Worm (Caenorhabditis elegans) whole organism, late embryonic: ENCODE results near the gene nlp-76.

Experiments
- C08G9.2 ChIP-seq: sonication (generic microtip); optimal IDR thresholded peaks from 2 replicates; lab custom pipeline; 2016; ENCODE audit warnings: mild to moderate bottlenecking, missing genetic modification characterization, moderate library complexity, missing compliant biosample characterization
- C38D4.7 ChIP-seq: fragments of 200-800 bp; sonication (Bioruptor generic); optimal IDR thresholded peaks from 2 replicates; lab custom pipeline; 2018; ENCODE audit warnings: mild to moderate bottlenecking, missing genetic modification characterization, moderate library complexity, missing compliant biosample characterization
- K02D7.2 ChIP-seq: sonication (generic microtip); optimal IDR thresholded peaks from 2 replicates; lab custom pipeline; 2017; ENCODE audit warnings: mild to moderate bottlenecking, missing genetic modification characterization, missing compliant biosample characterization
- K09A11.1 ChIP-seq: sonication (generic microtip); optimal IDR thresholded peaks from 2 replicates; lab custom pipeline; 2017; ENCODE audit warnings: antibody characterized with exemption, mild to moderate bottlenecking, missing genetic modification characterization, missing compliant biosample characterization; ENCODE audit not compliant: insufficient read depth
- Y22D7AL.16 ChIP-seq: sonication (generic microtip); optimal IDR thresholded peaks from 2 replicates; lab custom pipeline; 2016; ENCODE audit warnings: missing genetic modification characterization, missing compliant biosample characterization
- ahr-1 ChIP-seq: sonication (generic microtip); optimal IDR thresholded peaks from 2 replicates; lab custom pipeline; 2016; ENCODE audit warnings: missing genetic modification characterization, missing compliant biosample characterization
- ama-1 ChIP-seq: fragments of 150-350 bp; optimal IDR thresholded peaks from 2 replicates; lab custom pipeline; 2014
- ceh-14 ChIP-seq: sonication (generic microtip); optimal IDR thresholded peaks from 2 replicates; lab custom pipeline; 2016; ENCODE audit warnings: missing genotype, missing genetic modification characterization, missing compliant biosample characterization
- ceh-18 ChIP-seq: sonication (generic microtip); optimal IDR thresholded peaks from 2 replicates; lab custom pipeline; 2016; ENCODE audit warnings: missing genetic modification characterization, missing compliant biosample characterization
- ceh-2 ChIP-seq: sonication (generic microtip); optimal IDR thresholded peaks from 2 replicates; lab custom pipeline; 2016; ENCODE audit warnings: missing genotype, missing genetic modification characterization, missing compliant biosample characterization
- ceh-22 ChIP-seq: sonication (generic microtip); optimal IDR thresholded peaks from 2 replicates; lab custom pipeline; 2017; ENCODE audit warnings: missing biosample characterization, missing genetic modification characterization
- ceh-24 ChIP-seq: sonication (generic microtip); optimal IDR thresholded peaks from 2 replicates; lab custom pipeline; 2016; ENCODE audit warnings: mild to moderate bottlenecking, missing genetic modification characterization, missing compliant biosample characterization
- ceh-31 ChIP-seq: sonication (generic microtip); optimal IDR thresholded peaks from 2 replicates; lab custom pipeline; 2016; ENCODE audit warnings: missing genetic modification characterization, missing compliant biosample characterization
- ceh-34 ChIP-seq: sonication (generic microtip); optimal IDR thresholded peaks from 2 replicates; lab custom pipeline; 2016; ENCODE audit warnings: mild to moderate bottlenecking, missing genetic modification characterization, missing compliant biosample characterization
- ceh-48 ChIP-seq: sonication (generic microtip); optimal IDR thresholded peaks from 2 replicates; lab custom pipeline; 2016; ENCODE audit warnings: missing genetic modification characterization, inconsistent platforms, missing compliant biosample characterization
- ceh-6 ChIP-seq: fragments of 200-800 bp; sonication (Bioruptor generic); optimal IDR thresholded peaks from 2 replicates; lab custom pipeline; 2018; ENCODE audit warnings: mild to moderate bottlenecking, missing genetic modification characterization, missing compliant biosample characterization
- ceh-9 ChIP-seq: sonication (generic microtip); optimal IDR thresholded peaks from 2 replicates; lab custom pipeline; 2016; ENCODE audit warnings: mild to moderate bottlenecking, missing genetic modification characterization, inconsistent platforms, missing compliant biosample characterization
- dmd-4 ChIP-seq: sonication (generic microtip); optimal IDR thresholded peaks from 2 replicates; lab custom pipeline; 2016; ENCODE audit warnings: borderline replicate concordance, missing genetic modification characterization, missing compliant biosample characterization
- dve-1 ChIP-seq: sonication (generic microtip); optimal IDR thresholded peaks from 2 replicates; lab custom pipeline; 2017; ENCODE audit warnings: antibody characterized with exemption, mild to moderate bottlenecking, missing genetic modification characterization, missing compliant biosample characterization
- elt-2 ChIP-seq: sonication (generic microtip); optimal IDR thresholded peaks from 2 replicates; lab custom pipeline; 2016; ENCODE audit warnings: missing genetic modification reagents, missing genetic modification characterization, missing compliant biosample characterization
- elt-4 ChIP-seq: sonication (generic microtip); optimal IDR thresholded peaks from 2 replicates; lab custom pipeline; 2016; ENCODE audit warnings: missing genetic modification characterization, missing compliant biosample characterization
- ets-4 ChIP-seq: sonication (generic microtip); optimal IDR thresholded peaks from 2 replicates; lab custom pipeline; 2016; ENCODE audit warnings: missing genetic modification characterization, missing compliant biosample characterization
- eyg-1 ChIP-seq: sonication (generic microtip); optimal IDR thresholded peaks from 2 replicates; lab custom pipeline; 2016; ENCODE audit warnings: missing genotype, missing genetic modification characterization, missing compliant biosample characterization
- fax-1 ChIP-seq: sonication (generic microtip); optimal IDR thresholded peaks from 2 replicates; lab custom pipeline; 2016; ENCODE audit warnings: missing genotype, missing genetic modification characterization, missing compliant biosample characterization
- fkh-10 ChIP-seq: fragments of 150-350 bp; optimal IDR thresholded peaks from 2 replicates; lab custom pipeline; 2014; ENCODE audit warnings: missing biosample characterization, missing genetic modification reagents, missing genetic modification characterization
- fkh-6 ChIP-seq: sonication (generic microtip); optimal IDR thresholded peaks from 2 replicates; lab custom pipeline; 2016; ENCODE audit warnings: missing genetic modification characterization, missing compliant biosample characterization
- gmeb-2 ChIP-seq: sonication (generic microtip); optimal IDR thresholded peaks from 2 replicates; lab custom pipeline; 2016; ENCODE audit warnings: missing genetic modification characterization, inconsistent platforms, missing compliant biosample characterization
- hlh-13 ChIP-seq: fragments of 200-800 bp; sonication (Bioruptor generic); optimal IDR thresholded peaks from 2 replicates; lab custom pipeline; 2018; ENCODE audit warnings: mild to moderate bottlenecking, missing genetic modification characterization, missing compliant biosample characterization
- hlh-15 ChIP-seq: sonication (generic microtip); optimal IDR thresholded peaks from 2 replicates; lab custom pipeline; 2016; ENCODE audit warnings: missing genetic modification characterization, missing compliant biosample characterization
- hlh-30 ChIP-seq: sonication (generic microtip); optimal IDR thresholded peaks from 2 replicates; lab custom pipeline; 2017; ENCODE audit warnings: antibody characterized with exemption, missing genetic modification characterization, missing compliant biosample characterization; ENCODE audit not compliant: insufficient read depth
- hlh-6 ChIP-seq: sonication (generic microtip); optimal IDR thresholded peaks from 2 replicates; lab custom pipeline; 2016; ENCODE audit warnings: missing genotype, missing genetic modification characterization, missing compliant biosample characterization
- lim-6 ChIP-seq: sonication (generic microtip); optimal IDR thresholded peaks from 2 replicates; lab custom pipeline; 2016; ENCODE audit warnings: missing genetic modification characterization, missing compliant biosample characterization
- madf-2 ChIP-seq: sonication (generic microtip); optimal IDR thresholded peaks from 2 replicates; lab custom pipeline; 2017; ENCODE audit warnings: missing genetic modification characterization, missing compliant biosample characterization
- mec-3 ChIP-seq: sonication (generic microtip); optimal IDR thresholded peaks from 2 replicates; lab custom pipeline; 2016; ENCODE audit warnings: borderline replicate concordance, missing genetic modification characterization, missing compliant biosample characterization
- nfya-1 ChIP-seq: sonication (generic microtip); optimal IDR thresholded peaks from 2 replicates; lab custom pipeline; 2017; ENCODE audit warnings: missing genetic modification characterization, mild to moderate bottlenecking, missing compliant biosample characterization, antibody characterized with exemption, moderate library complexity
- nhr-232 ChIP-seq: sonication (generic microtip); optimal IDR thresholded peaks from 2 replicates; lab custom pipeline; 2016; ENCODE audit warnings: missing genetic modification characterization, missing compliant biosample characterization
- odd-2 ChIP-seq: sonication (generic microtip); optimal IDR thresholded peaks from 2 replicates; lab custom pipeline; 2017; ENCODE audit warnings: antibody characterized with exemption, mild to moderate bottlenecking, missing genetic modification characterization, missing compliant biosample characterization
- pag-3 ChIP-seq: sonication (generic microtip); optimal IDR thresholded peaks from 2 replicates; lab custom pipeline; 2016; ENCODE audit warnings: missing compliant biosample characterization, missing genetic modification characterization, borderline replicate concordance
- pax-1 ChIP-seq: fragments of 150-350 bp; optimal IDR thresholded peaks from 2 replicates; lab custom pipeline; 2014; ENCODE audit warnings: missing biosample characterization, missing genetic modification characterization
- pha-2 ChIP-seq: sonication (generic microtip); optimal IDR thresholded peaks from 2 replicates; lab custom pipeline; 2017; ENCODE audit warnings: mild to moderate bottlenecking, missing genetic modification characterization, missing compliant biosample characterization
- pqm-1 ChIP-seq: sonication (generic microtip); optimal IDR thresholded peaks from 2 replicates; lab custom pipeline; 2016; ENCODE audit warnings: missing genetic modification characterization, missing compliant biosample characterization
- pros-1 ChIP-seq: fragments of 150-350 bp; optimal IDR thresholded peaks from 2 replicates; lab custom pipeline; 2014; ENCODE audit warnings: missing biosample characterization, missing genetic modification reagents, missing genetic modification characterization
- ref-2 ChIP-seq: sonication (generic microtip); optimal IDR thresholded peaks from 2 replicates; lab custom pipeline; 2016; ENCODE audit warnings: missing genetic modification characterization, missing compliant biosample characterization
- sdc-2 ChIP-seq: sonication (generic microtip); optimal IDR thresholded peaks from 2 replicates; lab custom pipeline; 2016; ENCODE audit warnings: missing genotype, missing genetic modification characterization, missing compliant biosample characterization
- sox-4 ChIP-seq: sonication (generic microtip); optimal IDR thresholded peaks from 2 replicates; lab custom pipeline; 2017; ENCODE audit warnings: mild to moderate bottlenecking, missing genetic modification characterization, inconsistent platforms, missing compliant biosample characterization
- syd-9 ChIP-seq: sonication (generic microtip); optimal IDR thresholded peaks from 2 replicates; lab custom pipeline; 2016; ENCODE audit warnings: mild to moderate bottlenecking, missing genetic modification characterization, moderate library complexity, missing compliant biosample characterization
- tbx-2 ChIP-seq: sonication (generic microtip); optimal IDR thresholded peaks from 2 replicates; lab custom pipeline; 2016; ENCODE audit warnings: missing genetic modification characterization, missing compliant biosample characterization
- ttx-3 ChIP-seq: sonication (generic microtip); optimal IDR thresholded peaks from 2 replicates; lab custom pipeline; 2016; ENCODE audit warnings: missing genetic modification reagents, missing genetic modification characterization, missing compliant biosample characterization
- unc-42 ChIP-seq: sonication (generic microtip); optimal IDR thresholded peaks from 2 replicates; lab custom pipeline; 2016; ENCODE audit warnings: missing genotype, missing genetic modification characterization, missing compliant biosample characterization
- unc-55 ChIP-seq: sonication (generic microtip); optimal IDR thresholded peaks from 2 replicates; lab custom pipeline; 2017; ENCODE audit warnings: missing biosample characterization, missing genetic modification reagents, missing genetic modification characterization
- ztf-16 ChIP-seq: sonication (generic microtip); optimal IDR thresholded peaks from 2 replicates; lab custom pipeline; 2017; ENCODE audit warnings: missing genetic modification characterization, missing compliant biosample characterization

Gene nlp-76

ce11 chrX:12700456-12700855 is 36.8 kb upstream of the nlp-76 start, which contains the start of gene nhr-26:
nhr-26 (minus strand) TSS chrX:12700465.
- TF ChIP-seq dmd-4 (tag; lab: Kevin White, UChicago), result no peak

- TF ChIP-seq ceh-48 (no peak), ref-2 (tag; lab: Kevin White, UChicago) (no peak), unc-42 (tag; lab: Kevin White, UChicago) (peak; percentile 31), ceh-24 (peak; percentile 13), hlh-13 (no peak), hlh-15 (no peak), pag-3 (tag; lab: Kevin White, UChicago) (no peak), ceh-22 (tag; lab: Kevin White, UChicago) (no peak), fkh-6 (tag; lab: Kevin White, UChicago) (no peak), ama-1 (lab: Kevin White, UChicago) (peak; percentile 97), ceh-2 (tag; lab: Kevin White, UChicago) (no peak), ceh-6 (no peak), pros-1 (tag; lab: Kevin White, UChicago) (no peak), Y22D7AL.16 (tag; lab: Kevin White, UChicago) (no peak), ceh-34 (no peak), sdc-2 (tag; lab: Kevin White, UChicago) (no peak), ztf-16 (tag; lab: Kevin White, UChicago) (no peak), dve-1 (tag; lab: Kevin White, UChicago) (no peak), ceh-9 (tag; lab: Kevin White, UChicago) (no peak), nhr-232 (no peak), C38D4.7 (GFP tag; lab: Kevin White, UChicago) (peak; percentile 32), ceh-18 (no peak), madf-2 (tag; lab: Kevin White, UChicago) (no peak), hlh-6 (tag; lab: Kevin White, UChicago) (no peak), pha-2 (peak; percentile 36), fax-1 (tag; lab: Kevin White, UChicago) (no peak), sox-4 (tag; lab: Kevin White, UChicago) (no peak), ahr-1 (tag; lab: Kevin White, UChicago) (no peak), ets-4 (tag; lab: Kevin White, UChicago) (no peak), lim-6 (no peak), pqm-1 (no peak), K02D7.2 (peak; percentile 28), nfya-1 (tag; lab: Kevin White, UChicago) (peak; percentile 52), hlh-30 (no peak), gmeb-2 (tag; lab: Kevin White, UChicago) (no peak), eyg-1 (no peak), ttx-3 (tag; lab: Kevin White, UChicago) (peak; percentile 50), C08G9.2 (no peak), ceh-14 (tag; lab: Kevin White, UChicago) (no peak), syd-9 (tag; lab: Kevin White, UChicago) (peak; percentile 64), tbx-2 (tag; lab: Kevin White, UChicago) (peak; percentile 33), K09A11.1 (tag; lab: Kevin White, UChicago) (no peak), mec-3 (tag; lab: Kevin White, UChicago) (no peak), fkh-10 (GFP tag; lab: Kevin White, UChicago) (no peak), unc-55 (GFP tag; lab: Kevin White, UChicago) (no peak), elt-4 (tag; lab: Kevin White, UChicago) (no peak), ceh-31 (tag; lab: Kevin White, UChicago) (no peak), odd-2 (tag; lab: Kevin White, UChicago) (no peak), pax-1 (tag; lab: Kevin White, UChicago) (no peak), dmd-4 (tag; lab: Kevin White, UChicago) (no peak), elt-2 (tag; lab: Kevin White, UChicago) (no peak)
Observed at ce11 chrX:12693150-12693589, 29.5 kb upstream of the nlp-76 start.
